Fruit fly (Drosophila melanogaster) whole organism, adult: ENCODE data around the gene CG32700.

Experiments used
- CG1620 ChIP-seq: fragments of 200-800 bp; sonication (Bioruptor generic); optimal IDR thresholded peaks from 2 replicates; lab custom pipeline; 2016; ENCODE audit warnings: missing biosample characterization, missing genetic modification characterization
- CG5204 ChIP-seq: fragments of 200-800 bp; sonication (Bioruptor generic); optimal IDR thresholded peaks from 2 replicates; lab custom pipeline; 2016; ENCODE audit warnings: missing biosample characterization, missing genetic modification characterization
- CG7045 ChIP-seq: fragments of 200-800 bp; sonication (Bioruptor generic); optimal IDR thresholded peaks from 2 replicates; lab custom pipeline; 2017; ENCODE audit warnings: missing biosample characterization, mild to moderate bottlenecking, missing genetic modification characterization
- CG7101 ChIP-seq: fragments of 200-800 bp; sonication (Bioruptor generic); optimal IDR thresholded peaks from 2 replicates; lab custom pipeline; 2018; ENCODE audit warnings: missing biosample characterization, mild to moderate bottlenecking, missing genetic modification characterization, moderate library complexity
- Clk ChIP-seq: fragments of 200-800 bp; sonication (Bioruptor generic); optimal IDR thresholded peaks from 2 replicates; lab custom pipeline; 2017; ENCODE audit warnings: missing biosample characterization, missing genetic modification characterization
- Hr96 ChIP-seq: fragments of 200-800 bp; sonication (Bioruptor generic); optimal IDR thresholded peaks from 2 replicates; lab custom pipeline; 2016; ENCODE audit warnings: missing biosample characterization, missing genetic modification characterization
- cic ChIP-seq: fragments of 200-800 bp; sonication (Bioruptor generic); optimal IDR thresholded peaks from 2 replicates; lab custom pipeline; 2017; ENCODE audit warnings: missing biosample characterization, mild to moderate bottlenecking, missing genetic modification characterization, moderate library complexity
- kay ChIP-seq: fragments of 200-800 bp; sonication (Bioruptor generic); peaks from one replicate; lab custom pipeline; 2016; ENCODE audit warnings: missing biosample characterization, missing genetic modification characterization, borderline replicate concordance
- pad ChIP-seq: fragments of 200-800 bp; sonication (Bioruptor generic); optimal IDR thresholded peaks from 3 replicates; lab custom pipeline; 2017; ENCODE audit warnings: missing biosample characterization, missing genetic modification characterization, mild to moderate bottlenecking, moderate library complexity, missing genetic modification reagents

dm6 chrX:9586038-9586437, 35.4 kb upstream of the CG32700 start:
- TF ChIP-seq Clk (GFP tag; lab: Kevin White, UChicago) (no peak), kay (GFP tag; lab: Kevin White, UChicago) (no peak), CG7101 (tag; lab: Kevin White, UChicago) (no peak), cic (GFP tag; lab: Kevin White, UChicago) (no peak), pad (GFP tag; lab: Kevin White, UChicago) (no peak), Hr96 (GFP tag; lab: Kevin White, UChicago) (peak; percentile 34), CG5204 (GFP tag; lab: Kevin White, UChicago) (no peak), CG1620 (no peak), CG7045 (no peak)
